Fruit fly (Drosophila melanogaster) whole organism, adult: ENCODE results near the gene Antp.

ENCODE experiments used
- CG11617 ChIP-seq: fragments of 200-800 bp; sonication (Bioruptor generic); optimal IDR thresholded peaks from 2 replicates; lab custom pipeline; 2017; ENCODE audit warnings: mild to moderate bottlenecking, missing biosample characterization, missing genetic modification reagents, missing genetic modification characterization
- CG12768 ChIP-seq: fragments of 200-800 bp; sonication (Bioruptor generic); optimal IDR thresholded peaks from 2 replicates; lab custom pipeline; 2017; ENCODE audit warnings: missing biosample characterization, missing genetic modification characterization, mild to moderate bottlenecking, moderate library complexity, missing genetic modification reagents
- CG33017 ChIP-seq: fragments of 200-800 bp; sonication (Bioruptor generic); optimal IDR thresholded peaks from 2 replicates; lab custom pipeline; 2018; ENCODE audit warnings: missing biosample characterization, mild to moderate bottlenecking, missing genetic modification characterization, moderate library complexity
- CG7045 ChIP-seq: fragments of 200-800 bp; sonication (Bioruptor generic); optimal IDR thresholded peaks from 2 replicates; lab custom pipeline; 2017; ENCODE audit warnings: missing biosample characterization, mild to moderate bottlenecking, missing genetic modification characterization
- CG7101 ChIP-seq: fragments of 200-800 bp; sonication (Bioruptor generic); optimal IDR thresholded peaks from 2 replicates; lab custom pipeline; 2018; ENCODE audit warnings: missing biosample characterization, mild to moderate bottlenecking, missing genetic modification characterization, moderate library complexity
- Clk ChIP-seq: fragments of 200-800 bp; sonication (Bioruptor generic); optimal IDR thresholded peaks from 2 replicates; lab custom pipeline; 2017; ENCODE audit warnings: missing biosample characterization, missing genetic modification characterization
- Crg-1 ChIP-seq: fragments of 200-800 bp; sonication (Bioruptor generic); optimal IDR thresholded peaks from 2 replicates; lab custom pipeline; 2016; ENCODE audit warnings: missing biosample characterization, missing genetic modification characterization
- Hr96 ChIP-seq: fragments of 200-800 bp; sonication (Bioruptor generic); optimal IDR thresholded peaks from 2 replicates; lab custom pipeline; 2016; ENCODE audit warnings: missing biosample characterization, missing genetic modification characterization
- Mnt ChIP-seq: fragments of 200-800 bp; sonication (Bioruptor generic); optimal IDR thresholded peaks from 2 replicates; lab custom pipeline; 2016; ENCODE audit warnings: missing biosample characterization, mild to moderate bottlenecking, missing genetic modification characterization
- cic ChIP-seq: fragments of 200-800 bp; sonication (Bioruptor generic); optimal IDR thresholded peaks from 2 replicates; lab custom pipeline; 2017; ENCODE audit warnings: missing biosample characterization, mild to moderate bottlenecking, missing genetic modification characterization, moderate library complexity
- kay ChIP-seq: fragments of 200-800 bp; sonication (Bioruptor generic); peaks from one replicate; lab custom pipeline; 2016; ENCODE audit warnings: missing biosample characterization, missing genetic modification characterization, borderline replicate concordance
- pad ChIP-seq: fragments of 200-800 bp; sonication (Bioruptor generic); optimal IDR thresholded peaks from 3 replicates; lab custom pipeline; 2017; ENCODE audit warnings: missing biosample characterization, missing genetic modification characterization, mild to moderate bottlenecking, moderate library complexity, missing genetic modification reagents
- toe ChIP-seq: fragments of 200-800 bp; sonication (Bioruptor generic); optimal IDR thresholded peaks from 2 replicates; lab custom pipeline; 2016; ENCODE audit warnings: missing biosample characterization, missing genetic modification characterization

- no peak for TF ChIP-seq Hr96
- no peak for TF ChIP-seq pad (GFP tag; lab: Kevin White, UChicago)
- TF ChIP-seq CG11617 (GFP tag; lab: Kevin White, UChicago): no peak
- TF ChIP-seq cic: no peak
- TF ChIP-seq kay (GFP tag; lab: Kevin White, UChicago): no peak
- no peak for TF ChIP-seq Crg-1 (GFP tag; lab: Kevin White, UChicago)
- no peak for TF ChIP-seq CG12768
- TF ChIP-seq CG7045 (GFP tag; lab: Kevin White, UChicago): no peak
- no peak for TF ChIP-seq toe (GFP tag; lab: Kevin White, UChicago)
- no peak for TF ChIP-seq Mnt (GFP tag; lab: Kevin White, UChicago)
- no peak for TF ChIP-seq Clk (GFP tag; lab: Kevin White, UChicago)
- TF ChIP-seq CG33017 (tag; lab: Kevin White, UChicago): no peak
- TF ChIP-seq CG7101 (tag; lab: Kevin White, UChicago): no peak
Measured at dm6 chr3R:6969926-6970325, 29.1 kb downstream of the Antp start.
